Worm (Caenorhabditis elegans) whole organism, L2 larva: ENCODE data around the gene nhr-57.

ENCODE experiments used
- F13H6.1 ChIP-seq: sonication (generic microtip); optimal IDR thresholded peaks from 2 replicates; lab custom pipeline; 2016; ENCODE audit warnings: missing genetic modification characterization, missing compliant biosample characterization
- R02D3.7 ChIP-seq: fragments of 150-350 bp; optimal IDR thresholded peaks from 2 replicates; lab custom pipeline; 2014; ENCODE audit warnings: missing biosample characterization, missing genetic modification characterization
- Y55F3AM.14 ChIP-seq: fragments of 200-800 bp; sonication (Bioruptor generic); optimal IDR thresholded peaks from 2 replicates; lab custom pipeline; 2018; ENCODE audit warnings: mild to moderate bottlenecking, missing genetic modification characterization, missing compliant biosample characterization
- ZK546.5 ChIP-seq: sonication (generic microtip); optimal IDR thresholded peaks from 2 replicates; lab custom pipeline; 2017; ENCODE audit warnings: missing biosample characterization, missing genetic modification characterization
- alr-1 ChIP-seq: fragments of 150-350 bp; optimal IDR thresholded peaks from 2 replicates; lab custom pipeline; 2014; ENCODE audit warnings: missing biosample characterization, missing genetic modification characterization
- ama-1 ChIP-seq: fragments of 150-350 bp; optimal IDR thresholded peaks from 2 replicates; lab custom pipeline; 2018; ENCODE audit warnings: inconsistent platforms
- ceh-16 ChIP-seq: fragments of 150-350 bp; optimal IDR thresholded peaks from 2 replicates; lab custom pipeline; 2014; ENCODE audit warnings: missing biosample characterization, missing genetic modification characterization
- ceh-82 ChIP-seq: fragments of 150-350 bp; optimal IDR thresholded peaks from 2 replicates; lab custom pipeline; 2014; ENCODE audit warnings: missing biosample characterization, missing genetic modification characterization
- crh-2 ChIP-seq: sonication (generic microtip); optimal IDR thresholded peaks from 2 replicates; lab custom pipeline; 2017; ENCODE audit warnings: missing biosample characterization, missing genetic modification characterization
- dmd-4 ChIP-seq: sonication (generic microtip); optimal IDR thresholded peaks from 2 replicates; lab custom pipeline; 2017; ENCODE audit warnings: missing biosample characterization, missing genetic modification characterization
- egl-27 ChIP-seq: sonication (generic microtip); optimal IDR thresholded peaks from 3 replicates; lab custom pipeline; 2017; ENCODE audit warnings: missing biosample characterization, missing genetic modification reagents, missing genetic modification characterization
- elt-3 ChIP-seq: sonication (generic microtip); optimal IDR thresholded peaks from 2 replicates; lab custom pipeline; 2017; ENCODE audit warnings: missing biosample characterization, missing genetic modification characterization
- fos-1 ChIP-seq: fragments of 150-350 bp; optimal IDR thresholded peaks from 2 replicates; lab custom pipeline; 2014; ENCODE audit warnings: missing biosample characterization, missing genetic modification characterization
- gmeb-1 ChIP-seq: fragments of 150-350 bp; optimal IDR thresholded peaks from 2 replicates; lab custom pipeline; 2014; ENCODE audit warnings: missing biosample characterization, missing genetic modification characterization
- lin-13 ChIP-seq: fragments of 150-350 bp; optimal IDR thresholded peaks from 2 replicates; lab custom pipeline; 2014; ENCODE audit warnings: missing biosample characterization, missing genetic modification reagents, missing genetic modification characterization
- lin-39 ChIP-seq: fragments of 150-350 bp; optimal IDR thresholded peaks from 2 replicates; lab custom pipeline; 2014; ENCODE audit warnings: missing biosample characterization, missing genetic modification reagents, missing genetic modification characterization
- lsy-2 ChIP-seq, 2 experiments: fragments of 150-350 bp in 1 of 2; sonication (generic microtip) in 1 of 2; optimal IDR thresholded peaks; 2 replicates each; lab custom pipeline; 2014 to 2017; ENCODE audit warnings: missing biosample characterization in 2 of 2, missing genetic modification characterization in 2 of 2
- mab-5 ChIP-seq: fragments of 150-350 bp; optimal IDR thresholded peaks from 2 replicates; lab custom pipeline; 2014; ENCODE audit warnings: missing biosample characterization, missing genetic modification characterization
- mbf-1 ChIP-seq: sonication (generic microtip); optimal IDR thresholded peaks from 2 replicates; lab custom pipeline; 2017; ENCODE audit warnings: missing biosample characterization, missing genetic modification characterization
- mdl-1 ChIP-seq, 2 experiments: fragments of 150-350 bp in 1 of 2; sonication (generic microtip) in 1 of 2; optimal IDR thresholded peaks; 2 replicates each; lab custom pipeline; 2017; ENCODE audit warnings: missing biosample characterization in 2 of 2, missing genetic modification characterization in 2 of 2
- nhr-11 ChIP-seq: fragments of 150-350 bp; optimal IDR thresholded peaks from 2 replicates; lab custom pipeline; 2014; ENCODE audit warnings: missing biosample characterization, missing genetic modification characterization
- nhr-12 ChIP-seq: fragments of 150-350 bp; optimal IDR thresholded peaks from 2 replicates; lab custom pipeline; 2014; ENCODE audit warnings: missing biosample characterization, missing genetic modification characterization
- nhr-129 ChIP-seq: fragments of 150-350 bp; optimal IDR thresholded peaks from 2 replicates; lab custom pipeline; 2014; ENCODE audit warnings: missing biosample characterization, missing genetic modification characterization
- nhr-21 ChIP-seq: fragments of 150-350 bp; optimal IDR thresholded peaks from 2 replicates; lab custom pipeline; 2014; ENCODE audit warnings: missing biosample characterization, missing genetic modification characterization
- nhr-23 ChIP-seq: fragments of 150-350 bp; optimal IDR thresholded peaks from 2 replicates; lab custom pipeline; 2014; ENCODE audit warnings: missing biosample characterization, missing genetic modification reagents, missing genetic modification characterization
- nhr-25 ChIP-seq: fragments of 150-350 bp; sonication (generic microtip); optimal IDR thresholded peaks from 3 replicates; lab custom pipeline; 2014; ENCODE audit warnings: missing biosample characterization, missing genetic modification characterization
- nhr-6 ChIP-seq: fragments of 150-350 bp; optimal IDR thresholded peaks from 2 replicates; lab custom pipeline; 2014; ENCODE audit warnings: missing biosample characterization, missing genetic modification characterization
- nhr-77 ChIP-seq: fragments of 150-350 bp; optimal IDR thresholded peaks from 2 replicates; lab custom pipeline; 2014; ENCODE audit warnings: missing biosample characterization, missing genetic modification characterization
- peb-1 ChIP-seq: fragments of 150-350 bp; optimal IDR thresholded peaks from 2 replicates; lab custom pipeline; 2014; ENCODE audit warnings: missing biosample characterization, missing genetic modification characterization
- sma-3 ChIP-seq: sonication (generic microtip); optimal IDR thresholded peaks from 2 replicates; lab custom pipeline; 2016; ENCODE audit warnings: missing genetic modification reagents, missing genetic modification characterization, missing compliant biosample characterization
- sma-9 ChIP-seq, 2 experiments: fragments of 150-350 bp in 1 of 2; sonication (generic microtip) in 1 of 2; optimal IDR thresholded peaks; 2 replicates each; lab custom pipeline; 2014 to 2016; ENCODE audit warnings: missing genetic modification characterization in 2 of 2, mild to moderate bottlenecking in 1 of 2, missing biosample characterization in 1 of 2, missing compliant biosample characterization in 1 of 2, missing genetic modification reagents in 1 of 2, moderate library complexity in 1 of 2
- snpc-4 ChIP-seq: fragments of 150-350 bp; optimal IDR thresholded peaks from 2 replicates; lab custom pipeline; 2014; ENCODE audit warnings: missing biosample characterization, missing genetic modification characterization
- unc-39 ChIP-seq: fragments of 150-350 bp; optimal IDR thresholded peaks from 2 replicates; lab custom pipeline; 2014; ENCODE audit warnings: missing biosample characterization, missing genetic modification characterization
- unc-55 ChIP-seq: fragments of 150-350 bp; sonication (generic microtip); optimal IDR thresholded peaks from 3 replicates; lab custom pipeline; 2014; ENCODE audit warnings: missing biosample characterization, missing genetic modification reagents, missing genetic modification characterization
- unc-62 ChIP-seq: fragments of 150-350 bp; optimal IDR thresholded peaks from 2 replicates; lab custom pipeline; 2014; ENCODE audit warnings: missing biosample characterization, missing genetic modification reagents, missing genetic modification characterization
- ztf-1 ChIP-seq: fragments of 200-800 bp; sonication (Bioruptor generic); conservative IDR thresholded peaks from 2 replicates; pipeline ENCODE4 v1.3.6; 2022; ENCODE audit warnings: missing genetic modification characterization, missing compliant biosample characterization
- ztf-11 ChIP-seq: sonication (generic microtip); optimal IDR thresholded peaks from 2 replicates; lab custom pipeline; 2017; ENCODE audit warnings: missing biosample characterization, missing genetic modification characterization

The nhr-57 gene

DNA sequence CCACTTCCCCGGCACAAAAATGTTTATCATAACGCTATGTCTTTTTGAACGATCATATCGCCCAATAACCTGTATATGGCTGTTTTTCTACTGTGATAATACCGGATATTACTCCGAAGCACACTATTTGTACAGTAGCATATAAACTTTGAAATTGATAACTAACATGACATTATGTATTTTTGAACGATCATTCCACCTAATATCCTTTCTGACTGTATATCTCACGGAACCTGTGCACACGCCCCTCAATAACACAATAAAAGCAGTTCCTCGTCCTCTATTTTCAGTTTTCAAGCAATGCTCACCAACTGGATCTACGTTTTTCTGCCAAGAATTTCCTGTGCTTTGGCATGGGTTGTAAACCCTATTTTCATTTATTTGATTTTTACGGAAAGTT lies 30.1 kb upstream of the nhr-57 start, which contains the start of gene srj-40:
srj-40 (plus strand) TSS at position 301 of the 400 bp plus-strand sequence.
- TF ChIP-seq F13H6.1 (no peak), ceh-82 (no peak), gmeb-1 (no peak), sma-9 (GFP tag; optimal IDR thresholded peaks at IDR 0.05; lab: Kevin White, UChicago) (no peak), sma-9 (tag; optimal IDR thresholded peaks at IDR 0.05; lab: Kevin White, UChicago) (no peak), mab-5 (tag; lab: Kevin White, UChicago) (no peak), unc-62 (no peak), lsy-2 (tag; optimal IDR thresholded peaks at IDR 0.05; lab: Kevin White, UChicago) (no peak), unc-39 (tag; lab: Kevin White, UChicago) (no peak), sma-3 (GFP tag; lab: Kevin White, UChicago) (no peak), nhr-129 (tag; lab: Kevin White, UChicago) (no peak)

DNA sequence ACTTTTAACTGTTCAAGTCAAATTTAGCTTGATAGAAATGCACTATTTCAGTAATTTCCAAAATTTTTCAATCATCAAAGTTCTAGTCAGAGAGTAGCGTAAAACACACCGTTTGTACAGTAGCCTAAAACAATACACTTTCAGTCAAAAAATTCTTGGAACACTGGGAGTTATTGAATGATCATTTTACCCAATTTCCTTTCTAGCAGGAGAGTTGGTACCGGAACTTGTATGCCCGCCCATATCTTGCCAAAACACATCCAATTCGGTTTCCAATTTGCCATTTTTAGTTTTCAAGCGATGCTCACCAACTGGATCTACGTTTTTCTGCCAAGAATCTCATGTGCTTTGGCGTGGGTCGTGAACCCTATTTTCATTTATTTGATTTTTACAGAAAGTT lies 27.4 kb upstream of the nhr-57 start, which contains the start of gene srj-39:
srj-39 (plus strand) TSS at position 301 of the 400 bp plus-strand sequence.
- TF ChIP-seq mab-5 (tag; lab: Kevin White, UChicago), result no peak

DNA sequence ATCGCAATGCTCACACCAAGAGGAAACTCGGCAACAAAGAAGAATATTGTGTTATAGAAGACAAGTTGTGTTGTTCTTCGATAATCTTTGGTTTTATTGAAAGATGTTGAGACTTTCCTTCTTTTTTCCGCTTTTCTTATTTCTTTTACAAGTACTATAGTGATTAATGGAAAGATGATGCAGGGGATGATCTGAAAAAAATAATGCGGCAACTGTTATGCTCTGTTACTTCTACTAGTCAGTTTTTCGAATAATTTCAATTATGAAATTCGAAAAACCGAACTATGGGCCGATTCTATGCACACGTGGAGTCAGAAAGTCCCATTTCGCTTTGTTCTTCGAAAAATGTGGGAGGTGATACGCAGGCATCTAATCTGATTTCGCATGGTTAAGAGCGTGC lies 25.0 kb upstream of the nhr-57 start:
- no peak for TF ChIP-seq F13H6.1
- no peak for TF ChIP-seq sma-3 (GFP tag; lab: Kevin White, UChicago)
- no peak for TF ChIP-seq ztf-1 (GFP tag; lab: Robert Waterston, UW)
- TF ChIP-seq alr-1, result no peak
- no peak for TF ChIP-seq ceh-16
- no peak for TF ChIP-seq ZK546.5 (tag; lab: Kevin White, UChicago)
- TF ChIP-seq unc-39 (tag; lab: Kevin White, UChicago), result no peak
- no peak for TF ChIP-seq ceh-82
- no peak for TF ChIP-seq gmeb-1
- no peak for TF ChIP-seq ama-1
- no peak for TF ChIP-seq nhr-21 (tag; lab: Kevin White, UChicago)

ce11 chrV:4109873-4110272 lies 21.8 kb upstream of the nhr-57 start, which contains the start of gene clc-18:
clc-18 (minus strand) TSS chrV:4109973.
- TF ChIP-seq nhr-11 (tag; lab: Kevin White, UChicago), result no peak
- no peak for TF ChIP-seq F13H6.1
- no peak for TF ChIP-seq mdl-1 (tag; optimal IDR thresholded peaks at IDR 0.05; lab: Kevin White, UChicago)
- TF ChIP-seq egl-27 (tag; lab: Kevin White, UChicago), result no peak
- TF ChIP-seq lin-39 (tag; lab: Kevin White, UChicago), result no peak
- no peak for TF ChIP-seq R02D3.7
- no peak for TF ChIP-seq peb-1 (tag; lab: Kevin White, UChicago)
- no peak for TF ChIP-seq ZK546.5 (tag; lab: Kevin White, UChicago)
- TF ChIP-seq ceh-16, result no peak
- no peak for TF ChIP-seq unc-62
- TF ChIP-seq dmd-4 (tag; lab: Kevin White, UChicago), result no peak
- TF ChIP-seq nhr-25, result no peak
- TF ChIP-seq ztf-11 (tag; lab: Kevin White, UChicago), result no peak
- no peak for TF ChIP-seq nhr-6 (tag; lab: Kevin White, UChicago)
- no peak for TF ChIP-seq nhr-12 (tag; lab: Kevin White, UChicago)
- no peak for TF ChIP-seq nhr-21 (tag; lab: Kevin White, UChicago)
- no peak for TF ChIP-seq Y55F3AM.14 (GFP tag; lab: Kevin White, UChicago)
- TF ChIP-seq elt-3, result no peak

DNA sequence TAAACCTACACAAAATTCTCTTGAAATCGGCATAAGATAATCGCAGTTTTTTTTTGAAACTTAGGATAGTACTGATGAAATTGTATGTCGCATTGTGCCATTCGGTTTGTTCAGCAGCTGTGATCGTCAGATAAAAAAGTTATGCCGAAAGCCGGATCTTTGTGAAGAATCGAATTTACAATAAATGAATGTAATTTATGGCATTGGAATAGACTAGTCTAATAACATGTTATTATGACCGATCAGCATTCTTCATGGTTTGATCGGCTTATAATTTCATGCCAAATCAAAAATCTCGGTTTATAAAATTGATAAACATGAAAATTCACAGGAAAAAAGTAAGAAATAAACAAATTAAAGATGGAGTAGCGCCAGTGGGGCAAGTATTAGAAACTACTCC lies 19.2 kb upstream of the nhr-57 start, which contains the start of gene srw-134:
srw-134 (minus strand) TSS at position 101 of the 400 bp plus-strand sequence.
- TF ChIP-seq mbf-1 (tag; lab: Kevin White, UChicago), result no peak
- no peak for TF ChIP-seq snpc-4 (tag; lab: Kevin White, UChicago)
- TF ChIP-seq elt-3, result no peak
- no peak for TF ChIP-seq unc-55 (GFP tag; lab: Kevin White, UChicago)
- TF ChIP-seq gmeb-1, result no peak
- TF ChIP-seq fos-1, result no peak
- no peak for TF ChIP-seq mdl-1 (tag; optimal IDR thresholded peaks at IDR 0.05; lab: Kevin White, UChicago)
- no peak for TF ChIP-seq ztf-11 (tag; lab: Kevin White, UChicago)
- TF ChIP-seq nhr-12 (tag; lab: Kevin White, UChicago), result no peak
- no peak for TF ChIP-seq lsy-2 (tag; optimal IDR thresholded peaks at IDR 0.05; lab: Kevin White, UChicago)
- TF ChIP-seq R02D3.7, result no peak

DNA sequence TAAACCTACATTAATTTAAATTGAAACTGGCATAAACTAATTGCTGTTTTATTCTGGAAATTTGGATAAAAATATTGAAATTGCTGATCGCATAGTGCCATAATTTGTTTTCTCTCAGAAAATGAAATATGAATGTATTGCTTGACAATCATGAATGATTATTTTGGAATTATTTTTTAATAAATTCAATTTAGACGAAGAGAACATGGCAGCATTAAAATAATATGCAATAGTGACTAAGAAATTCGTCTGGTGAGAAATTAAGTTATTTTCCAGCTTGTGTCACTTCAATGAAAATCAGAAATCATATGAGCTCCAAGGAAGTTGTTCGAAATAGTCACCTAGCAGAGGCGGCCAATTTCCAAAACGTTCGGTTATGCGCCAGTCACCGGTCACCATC lies 17.1 kb upstream of the nhr-57 start, which contains the start of gene srw-133:
srw-133 (minus strand) TSS at position 101 of the 400 bp plus-strand sequence.
- TF ChIP-seq ama-1, result no peak
- no peak for TF ChIP-seq nhr-77
- TF ChIP-seq crh-2 (tag; lab: Kevin White, UChicago), result no peak
- no peak for TF ChIP-seq alr-1
- TF ChIP-seq ztf-11 (tag; lab: Kevin White, UChicago), result no peak
- TF ChIP-seq lin-13 (GFP tag; lab: Kevin White, UChicago), result no peak
- no peak for TF ChIP-seq nhr-23 (tag; lab: Kevin White, UChicago)
